Worm (Caenorhabditis elegans): Measurements from ENCODE around the gene Y54G2A.52.

- no peak for TF ChIP-seq ztf-29 (GFP tag; IDR thresholded peaks at IDR 0.05)
- no peak for TF ChIP-seq klf-2 (GFP tag; conservative IDR thresholded peaks at IDR 0.05)
- TF ChIP-seq ref-1 (GFP tag; conservative IDR thresholded peaks at IDR 0.05), result no peak
- no peak for TF ChIP-seq flt-1 (GFP tag; IDR thresholded peaks at IDR 0.05)
- no peak for TF ChIP-seq T22C8.4 (GFP tag; IDR thresholded peaks at IDR 0.05)
- TF ChIP-seq ztf-23 (GFP tag; IDR thresholded peaks at IDR 0.05), result no peak
- TF ChIP-seq cog-1 (tag; optimal IDR thresholded peaks at IDR 0.05), result no peak
- no peak for TF ChIP-seq med-1 (GFP tag; optimal IDR thresholded peaks at IDR 0.05; ENCODE audit: insufficient read depth)
- TF ChIP-seq tab-1 (GFP tag; IDR thresholded peaks at IDR 0.05), result no peak
Measured at ce11 chrIV:2846264-2846663, 47.8 kb upstream of the Y54G2A.52 start, which contains the start of gene Y54G2A.40.
